Worm (Caenorhabditis elegans) whole organism, mixed stage, embryonic: Measurements from ENCODE around the gene dct-17.

Source experiments
- M03D4.4 ChIP-seq: sonication (generic microtip); optimal IDR thresholded peaks from 2 replicates; lab custom pipeline; 2017; ENCODE audit warnings: mild to moderate bottlenecking, missing genetic modification characterization, missing compliant biosample characterization
- blmp-1 ChIP-seq: fragments of 150-350 bp; optimal IDR thresholded peaks from 2 replicates; lab custom pipeline; 2014; ENCODE audit warnings: missing biosample characterization, missing genetic modification characterization
- ceh-43 ChIP-seq: fragments of 200-800 bp; sonication (Bioruptor generic); optimal IDR thresholded peaks from 2 replicates; lab custom pipeline; 2018; ENCODE audit warnings: mild to moderate bottlenecking, missing genetic modification characterization, moderate library complexity, missing compliant biosample characterization
- ceh-83 ChIP-seq: fragments of 200-800 bp; sonication (Bioruptor generic); optimal IDR thresholded peaks from 2 replicates; lab custom pipeline; 2018; ENCODE audit warnings: mild to moderate bottlenecking, missing genetic modification characterization, missing compliant biosample characterization
- ces-1 ChIP-seq: fragments of 150-350 bp; optimal IDR thresholded peaks from 2 replicates; lab custom pipeline; 2014; ENCODE audit warnings: missing biosample characterization, missing genetic modification reagents, missing genetic modification characterization
- cnd-1 ChIP-seq: fragments of 200-800 bp; sonication (Bioruptor generic); optimal IDR thresholded peaks from 2 replicates; lab custom pipeline; 2018; ENCODE audit warnings: mild to moderate bottlenecking, missing genetic modification characterization, missing compliant biosample characterization
- elt-1 ChIP-seq: sonication (generic microtip); optimal IDR thresholded peaks from 2 replicates; lab custom pipeline; 2017; ENCODE audit warnings: missing genetic modification characterization, mild to moderate bottlenecking, missing compliant biosample characterization, antibody characterized with exemption, moderate library complexity, borderline replicate concordance; ENCODE audit not compliant: insufficient read depth
- elt-3 ChIP-seq: fragments of 150-350 bp; optimal IDR thresholded peaks from 2 replicates; lab custom pipeline; 2014; ENCODE audit warnings: missing biosample characterization, missing genetic modification characterization
- flh-1 ChIP-seq: fragments of 200-800 bp; sonication (Bioruptor generic); optimal IDR thresholded peaks from 2 replicates; lab custom pipeline; 2018; ENCODE audit warnings: mild to moderate bottlenecking, missing genetic modification characterization, moderate library complexity, missing compliant biosample characterization
- hlh-1 ChIP-seq: fragments of 150-350 bp; optimal IDR thresholded peaks from 2 replicates; lab custom pipeline; 2014; ENCODE audit warnings: missing biosample characterization, missing genetic modification reagents, missing genetic modification characterization
- lin-13 ChIP-seq: fragments of 150-350 bp; optimal IDR thresholded peaks from 2 replicates; lab custom pipeline; 2014; ENCODE audit warnings: missing biosample characterization, missing genetic modification characterization
- lin-32 ChIP-seq: fragments of 200-800 bp; sonication (Bioruptor generic); optimal IDR thresholded peaks from 2 replicates; lab custom pipeline; 2018; ENCODE audit warnings: mild to moderate bottlenecking, missing genetic modification characterization, missing compliant biosample characterization
- lsy-2 ChIP-seq: fragments of 150-350 bp; optimal IDR thresholded peaks from 2 replicates; lab custom pipeline; 2014; ENCODE audit warnings: missing biosample characterization, missing genetic modification characterization
- mab-5 ChIP-seq: fragments of 150-350 bp; optimal IDR thresholded peaks from 2 replicates; lab custom pipeline; 2014; ENCODE audit warnings: missing biosample characterization, missing genetic modification characterization
- mep-1 ChIP-seq: fragments of 150-350 bp; optimal IDR thresholded peaks from 2 replicates; lab custom pipeline; 2017; ENCODE audit warnings: missing biosample characterization, missing genetic modification reagents, missing genetic modification characterization, inconsistent platforms
- mls-2 ChIP-seq: sonication (generic microtip); optimal IDR thresholded peaks from 2 replicates; lab custom pipeline; 2016; ENCODE audit warnings: mild to moderate bottlenecking, missing genetic modification characterization, moderate library complexity, missing compliant biosample characterization
- nhr-2 ChIP-seq: fragments of 150-350 bp; optimal IDR thresholded peaks from 2 replicates; lab custom pipeline; 2014; ENCODE audit warnings: missing biosample characterization, missing genetic modification characterization
- nhr-237 ChIP-seq: fragments of 150-350 bp; optimal IDR thresholded peaks from 2 replicates; lab custom pipeline; 2014; ENCODE audit warnings: missing biosample characterization, missing genetic modification characterization
- nhr-76 ChIP-seq: sonication (generic microtip); optimal IDR thresholded peaks from 2 replicates; lab custom pipeline; 2017; ENCODE audit warnings: missing biosample characterization, missing genetic modification characterization
- pha-4 ChIP-seq: fragments of 150-350 bp; optimal IDR thresholded peaks from 2 replicates; lab custom pipeline; 2018; ENCODE audit warnings: missing biosample characterization, missing genetic modification reagents, missing genetic modification characterization
- sem-2 ChIP-seq: fragments of 200-800 bp; sonication (Bioruptor generic); optimal IDR thresholded peaks from 2 replicates; lab custom pipeline; 2018; ENCODE audit warnings: mild to moderate bottlenecking, missing genetic modification characterization, missing compliant biosample characterization
- snpc-4 ChIP-seq: fragments of 150-350 bp; optimal IDR thresholded peaks from 2 replicates; lab custom pipeline; 2014; ENCODE audit warnings: missing biosample characterization, missing genetic modification characterization
- sptf-1 ChIP-seq: sonication (generic microtip); optimal IDR thresholded peaks from 2 replicates; lab custom pipeline; 2017; ENCODE audit warnings: mild to moderate bottlenecking, missing genetic modification characterization, moderate library complexity, missing compliant biosample characterization
- tbx-8 ChIP-seq: fragments of 200-800 bp; sonication (Bioruptor generic); optimal IDR thresholded peaks from 2 replicates; lab custom pipeline; 2018; ENCODE audit warnings: mild to moderate bottlenecking, missing genetic modification characterization, moderate library complexity, missing compliant biosample characterization
- unc-120 ChIP-seq: sonication (generic microtip); optimal IDR thresholded peaks from 2 replicates; lab custom pipeline; 2017; ENCODE audit warnings: missing genetic modification characterization, missing compliant biosample characterization; ENCODE audit not compliant: poor library complexity, severe bottlenecking
- unc-39 ChIP-seq: fragments of 150-350 bp; optimal IDR thresholded peaks from 2 replicates; lab custom pipeline; 2014; ENCODE audit warnings: missing biosample characterization, missing genetic modification characterization
- unc-62 ChIP-seq: fragments of 150-350 bp; optimal IDR thresholded peaks from 2 replicates; lab custom pipeline; 2014; ENCODE audit warnings: missing biosample characterization, missing genetic modification reagents, missing genetic modification characterization
- zip-8 ChIP-seq: fragments of 150-350 bp; optimal IDR thresholded peaks from 2 replicates; lab custom pipeline; 2014; ENCODE audit warnings: missing biosample characterization, missing genetic modification characterization
- ztf-11 ChIP-seq: fragments of 150-350 bp; optimal IDR thresholded peaks from 2 replicates; lab custom pipeline; 2014; ENCODE audit warnings: missing biosample characterization, missing genetic modification characterization

dct-17 gene

DNA sequence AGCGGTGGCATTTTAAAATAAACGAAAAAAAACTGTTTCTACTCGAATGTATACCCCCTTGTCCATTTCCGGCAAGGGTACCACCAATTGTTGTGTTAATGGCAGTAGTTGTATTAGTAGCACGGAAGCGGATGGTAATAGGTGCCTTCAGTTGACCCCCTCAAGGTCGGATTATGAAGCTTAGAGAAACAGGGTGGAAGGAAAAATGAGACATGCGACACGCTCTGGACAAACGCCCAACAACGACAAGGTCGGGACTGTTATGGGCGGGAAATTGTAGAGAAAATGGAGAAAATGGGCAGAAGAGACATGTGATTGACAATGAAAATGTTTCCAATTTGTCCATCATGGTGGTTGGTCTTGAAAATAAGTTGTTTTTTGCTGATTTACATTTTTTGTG, 26.6 kb downstream of the dct-17 start, which contains the start of gene T01D3.3:
Gene T01D3.3, plus strand, starts transcription at position 312 of the 400 bp plus-strand sequence.
- peak; percentile 1 for TF ChIP-seq nhr-2
- no peak for TF ChIP-seq zip-8

DNA sequence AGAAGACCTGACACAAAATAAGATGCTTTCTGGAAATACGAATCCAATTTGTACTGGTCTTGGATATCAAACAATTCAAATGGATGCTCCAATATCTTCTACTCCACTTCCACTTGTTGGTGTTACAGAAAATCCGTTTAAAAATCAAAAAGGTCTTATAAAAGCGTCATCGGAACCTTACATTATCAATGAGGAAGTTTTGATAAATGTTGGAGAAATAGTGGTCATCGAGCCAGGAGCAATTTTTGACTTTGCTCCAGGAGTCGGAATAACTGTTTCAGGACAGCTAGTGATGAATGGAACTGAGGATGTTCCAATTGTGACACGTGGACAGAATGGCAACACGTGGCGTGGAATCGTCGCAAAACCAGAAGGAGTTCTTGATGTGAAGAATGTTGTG, 36.5 kb downstream of the dct-17 start:
- no peak for TF ChIP-seq zip-8
- TF ChIP-seq mls-2 (tag; lab: Kevin White, UChicago): no peak
- TF ChIP-seq mab-5: no peak
- no peak for TF ChIP-seq M03D4.4 (tag; lab: Kevin White, UChicago)
- TF ChIP-seq elt-3: no peak
- no peak for TF ChIP-seq ceh-83 (GFP tag; lab: Kevin White, UChicago)
- no peak for TF ChIP-seq sptf-1 (tag; lab: Kevin White, UChicago)
- no peak for TF ChIP-seq cnd-1 (tag; lab: Kevin White, UChicago)
- TF ChIP-seq tbx-8 (GFP tag; lab: Kevin White, UChicago): no peak
- no peak for TF ChIP-seq elt-1
- TF ChIP-seq unc-62: no peak
- no peak for TF ChIP-seq lin-13
- TF ChIP-seq, all 35 proteins: peak for 0

DNA sequence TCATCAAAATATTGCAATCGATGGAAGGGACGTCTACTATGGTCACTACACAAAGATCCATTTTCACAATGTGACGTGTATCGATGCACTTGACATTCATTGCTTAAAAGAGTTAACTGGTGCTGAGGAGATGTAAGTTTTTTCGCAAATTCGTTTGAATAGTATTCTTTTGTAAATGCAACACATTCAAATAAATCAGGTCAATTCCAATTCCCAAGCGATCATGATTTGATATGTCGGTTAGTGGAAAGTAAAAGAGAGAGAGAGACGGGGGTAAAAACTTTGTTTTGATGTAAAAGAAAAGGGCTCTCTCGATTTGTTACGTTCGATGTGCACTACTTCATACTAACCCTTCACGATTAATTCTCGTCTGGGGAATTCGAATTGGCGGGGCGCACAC, 40.3 kb downstream of the dct-17 start:
- TF ChIP-seq pha-4 (tag; lab: Kevin White, UChicago): no peak
- TF ChIP-seq mab-5: no peak
- no peak for TF ChIP-seq ceh-43 (GFP tag; lab: Kevin White, UChicago)
- TF ChIP-seq tbx-8 (GFP tag; lab: Kevin White, UChicago): no peak
- TF ChIP-seq elt-3: no peak
- no peak for TF ChIP-seq mls-2 (tag; lab: Kevin White, UChicago)
- no peak for TF ChIP-seq cnd-1 (tag; lab: Kevin White, UChicago)
- no peak for TF ChIP-seq unc-120
- no peak for TF ChIP-seq blmp-1

DNA sequence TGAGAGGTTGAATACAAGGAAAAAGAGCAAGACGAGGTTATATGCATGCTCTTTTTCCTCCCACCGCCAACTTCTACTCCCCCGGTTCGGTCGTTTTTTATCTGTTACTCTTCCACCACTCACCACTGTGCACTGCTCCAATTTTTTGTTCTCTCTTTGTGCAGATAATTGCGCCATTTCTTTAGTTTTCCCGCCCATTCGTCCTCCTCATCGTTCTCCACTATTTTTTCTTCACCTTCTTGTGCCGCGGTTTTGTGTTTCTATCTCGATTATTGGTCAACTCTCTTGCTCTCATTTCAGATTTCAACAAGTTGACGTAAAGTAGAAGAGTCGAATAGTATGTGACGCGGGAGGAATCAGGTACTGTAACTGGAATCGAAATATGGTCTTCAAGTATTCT, 41.0 kb downstream of the dct-17 start, which contains the start of gene T01D3.1:
Gene T01D3.1, plus strand, starts transcription at position 301 of the 400 bp plus-strand sequence.
- no peak for TF ChIP-seq snpc-4
- no peak for TF ChIP-seq unc-62
- TF ChIP-seq mab-5: no peak
- no peak for TF ChIP-seq unc-39 (tag; lab: Kevin White, UChicago)
- TF ChIP-seq ztf-11 (tag; lab: Kevin White, UChicago): no peak
- no peak for TF ChIP-seq ceh-83 (GFP tag; lab: Kevin White, UChicago)
- no peak for TF ChIP-seq sptf-1 (tag; lab: Kevin White, UChicago)
- no peak for TF ChIP-seq ceh-43 (GFP tag; lab: Kevin White, UChicago)
- TF ChIP-seq blmp-1: no peak
- no peak for TF ChIP-seq nhr-76 (tag; lab: Kevin White, UChicago)
- no peak for TF ChIP-seq zip-8
- no peak for TF ChIP-seq lin-32 (GFP tag; lab: Kevin White, UChicago)
- no peak for TF ChIP-seq hlh-1
- no peak for TF ChIP-seq mep-1 (tag; lab: Kevin White, UChicago)
- no peak for TF ChIP-seq cnd-1 (tag; lab: Kevin White, UChicago)
- TF ChIP-seq tbx-8 (GFP tag; lab: Kevin White, UChicago): no peak
- TF ChIP-seq lin-13: no peak

DNA sequence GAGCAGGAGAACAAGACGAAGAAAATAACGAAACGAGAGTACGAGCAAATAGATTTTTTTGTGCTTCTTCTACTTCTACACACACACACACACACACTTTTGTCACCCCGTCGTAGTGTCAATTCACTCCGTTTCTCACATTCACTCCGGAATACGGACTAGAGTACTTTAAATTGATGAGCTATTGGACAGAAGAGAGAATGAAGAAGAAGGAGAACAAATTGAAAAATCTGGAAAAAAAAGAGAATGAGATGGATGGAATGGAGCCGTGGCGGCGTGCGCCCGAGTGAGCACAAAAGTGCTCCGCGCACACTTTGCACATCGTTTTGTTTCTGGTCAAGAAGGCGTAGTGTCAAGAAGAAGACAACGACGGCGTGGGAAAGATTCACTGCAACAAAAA, 43.1 kb downstream of the dct-17 start:
- no peak for TF ChIP-seq cnd-1 (tag; lab: Kevin White, UChicago)
- TF ChIP-seq nhr-237 (tag; lab: Kevin White, UChicago): no peak
- TF ChIP-seq sptf-1 (tag; lab: Kevin White, UChicago): no peak
- TF ChIP-seq sem-2 (GFP tag; lab: Kevin White, UChicago): no peak
- TF ChIP-seq lsy-2 (tag; lab: Kevin White, UChicago): no peak
- no peak for TF ChIP-seq ztf-11 (tag; lab: Kevin White, UChicago)
- no peak for TF ChIP-seq lin-13
- TF ChIP-seq flh-1 (GFP tag; lab: Kevin White, UChicago): no peak
- no peak for TF ChIP-seq tbx-8 (GFP tag; lab: Kevin White, UChicago)
- no peak for TF ChIP-seq unc-39 (tag; lab: Kevin White, UChicago)
- TF ChIP-seq elt-1: no peak
- no peak for TF ChIP-seq pha-4 (tag; lab: Kevin White, UChicago)
- no peak for TF ChIP-seq zip-8
- no peak for TF ChIP-seq mab-5
- no peak for TF ChIP-seq hlh-1

DNA sequence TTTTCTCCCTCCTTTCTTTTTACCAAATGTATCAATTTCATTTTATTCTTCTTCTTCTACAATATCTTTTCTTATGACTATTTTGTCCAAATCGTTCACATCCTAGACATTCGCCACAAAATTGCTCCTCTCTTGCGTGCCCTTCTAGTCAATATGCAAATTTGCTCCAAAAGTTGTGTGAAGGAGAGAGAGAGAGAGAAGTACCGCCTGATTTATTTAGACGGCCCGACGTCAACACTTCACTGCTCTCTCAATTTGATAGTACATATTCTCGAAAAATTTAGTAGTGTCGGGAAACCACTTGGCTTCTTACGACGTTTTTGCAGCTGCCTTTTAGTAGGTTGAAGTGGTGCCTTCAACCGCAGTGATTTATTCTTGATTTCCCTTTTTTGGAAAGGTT, 44.1 kb downstream of the dct-17 start:
- TF ChIP-seq sem-2 (GFP tag; lab: Kevin White, UChicago) (no peak), zip-8 (no peak), ces-1 (GFP tag; lab: Kevin White, UChicago) (peak; percentile 68), unc-39 (tag; lab: Kevin White, UChicago) (no peak), nhr-76 (tag; lab: Kevin White, UChicago) (no peak), elt-1 (no peak), blmp-1 (no peak)
